Fruit fly (Drosophila melanogaster) Kc167 (cell line): Measurements from ENCODE around the gene Spn100A.

ENCODE experiments used
- Sin3A ChIP-seq: fragments of >200 bp; optimal IDR thresholded peaks from 2 replicates; lab custom pipeline; 2018; ENCODE audit warnings: missing external identifiers
- psq ChIP-seq: fragments of >200 bp; optimal IDR thresholded peaks from 2 replicates; lab custom pipeline; 2017; ENCODE audit warnings: missing external identifiers
- ttk ChIP-seq: sonication (Bioruptor generic); optimal IDR thresholded peaks from 2 replicates; lab custom pipeline; 2017; ENCODE audit warnings: missing external identifiers

DNA sequence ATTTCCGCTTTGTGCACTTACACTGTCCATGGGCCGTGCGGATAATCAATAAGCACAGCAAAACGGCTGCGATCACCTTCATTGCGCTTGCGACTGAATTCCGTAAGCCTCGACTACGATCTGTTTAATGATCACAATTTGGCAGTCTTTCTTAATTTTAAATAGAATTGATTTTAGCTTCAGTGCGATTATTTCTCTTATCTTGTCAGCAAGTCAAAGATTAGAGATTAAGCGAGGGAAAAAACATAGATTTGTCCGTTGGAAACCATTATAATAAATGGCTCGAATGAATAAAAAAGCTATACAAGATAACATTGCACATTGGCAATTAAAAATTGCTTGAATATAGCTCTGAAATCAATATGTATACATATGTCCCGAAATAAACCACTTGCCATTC is 40.6 kb downstream of the Spn100A start, which contains the start of gene CG11313:
- TF ChIP-seq psq (lab: Kevin White, UChicago) (no peak), ttk (no peak), Sin3A (lab: Kevin White, UChicago) (no peak)
